Fruit fly (Drosophila melanogaster) S2 (cell line): ENCODE measurements around the gene Lip2.

Source experiments
- CG8478 ChIP-seq: fragments of >200 bp; optimal IDR thresholded peaks from 2 replicates; lab custom pipeline; 2018
- CTCF ChIP-seq, 2 experiments: fragments of >200 bp; optimal IDR thresholded peaks; 2 replicates each; lab custom pipeline; 2018

dm6 chr2L:10736993-10737756 is 27.9 kb upstream of the Lip2 start, which contains the start of the genes Vha16-5 and CG12299:
- no peak for TF ChIP-seq CG8478
- TF ChIP-seq CTCF (optimal IDR thresholded peaks at IDR 0.05; lab: Kevin White, UChicago) = no peak
